Fruit fly (Drosophila melanogaster): ENCODE results near the gene CG9518.

DNA sequence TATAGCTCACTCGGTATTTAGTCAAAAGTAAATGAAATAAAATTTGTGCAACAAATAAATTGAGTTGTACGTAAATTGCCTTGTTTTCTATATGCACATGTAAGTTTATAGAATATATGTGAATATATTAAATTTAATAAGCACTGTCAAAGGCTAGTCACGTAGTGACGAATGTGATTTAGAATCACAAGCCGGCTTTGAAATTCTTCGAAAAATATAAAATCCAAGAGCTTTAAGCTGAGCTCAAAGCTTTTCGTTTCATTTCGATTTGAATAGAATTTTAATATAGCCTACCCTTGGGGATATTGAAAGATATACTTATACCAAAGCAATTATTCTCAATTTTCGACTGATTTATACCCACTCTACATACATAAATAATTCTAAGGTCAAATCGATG, 20.9 kb downstream of the CG9518 start:
- TF ChIP-seq CG10631 (GFP tag; optimal IDR thresholded peaks at IDR 0.05) (no peak), Eip78C (GFP tag) (no peak)
